Fruit fly (Drosophila melanogaster) Kc167 (cell line): ENCODE measurements around the gene CG42655.

Experiments
- h ChIP-seq: fragments of >200 bp; optimal IDR thresholded peaks from 3 replicates; lab custom pipeline; 2018; ENCODE audit warnings: missing external identifiers
- ttk ChIP-seq: sonication (Bioruptor generic); optimal IDR thresholded peaks from 2 replicates; lab custom pipeline; 2017; ENCODE audit warnings: missing external identifiers

dm6 chr3L:19939024-19939423 lies 14.5 kb downstream of the CG42655 start, which contains the start of gene Ac76E:
- no peak for TF ChIP-seq ttk (lab: Kevin White, UChicago)
- TF ChIP-seq h, result no peak
